Worm (Caenorhabditis elegans) whole organism, L2 larva: ENCODE data around the gene ztf-28.
"Not testable (repeated sequence)": the region's sequence is repeated elsewhere in the genome, so short reads cannot be mapped to it uniquely, and the experiment has no call there.

Source experiments
- C34F6.9 ChIP-seq: fragments of 150-350 bp; optimal IDR thresholded peaks from 2 replicates; lab custom pipeline; 2014; ENCODE audit warnings: missing biosample characterization, missing genetic modification characterization
- F13H6.1 ChIP-seq: sonication (generic microtip); optimal IDR thresholded peaks from 2 replicates; lab custom pipeline; 2016; ENCODE audit warnings: missing genetic modification characterization, missing compliant biosample characterization
- R02D3.7 ChIP-seq: fragments of 150-350 bp; optimal IDR thresholded peaks from 2 replicates; lab custom pipeline; 2014; ENCODE audit warnings: missing biosample characterization, missing genetic modification characterization
- Y55F3AM.14 ChIP-seq: fragments of 200-800 bp; sonication (Bioruptor generic); optimal IDR thresholded peaks from 2 replicates; lab custom pipeline; 2018; ENCODE audit warnings: mild to moderate bottlenecking, missing genetic modification characterization, missing compliant biosample characterization
- ZK546.5 ChIP-seq: sonication (generic microtip); optimal IDR thresholded peaks from 2 replicates; lab custom pipeline; 2017; ENCODE audit warnings: missing biosample characterization, missing genetic modification characterization
- aly-2 ChIP-seq: fragments of 150-350 bp; optimal IDR thresholded peaks from 2 replicates; lab custom pipeline; 2014; ENCODE audit warnings: missing biosample characterization, missing genetic modification characterization
- blmp-1 ChIP-seq: sonication (generic microtip); optimal IDR thresholded peaks from 2 replicates; lab custom pipeline; 2017; ENCODE audit warnings: missing genetic modification characterization, mild to moderate bottlenecking, missing compliant biosample characterization, antibody characterized with exemption, moderate library complexity; ENCODE audit not compliant: insufficient read depth
- ceh-16 ChIP-seq: fragments of 150-350 bp; optimal IDR thresholded peaks from 2 replicates; lab custom pipeline; 2014; ENCODE audit warnings: missing biosample characterization, missing genetic modification characterization
- ceh-82 ChIP-seq: fragments of 150-350 bp; optimal IDR thresholded peaks from 2 replicates; lab custom pipeline; 2014; ENCODE audit warnings: missing biosample characterization, missing genetic modification characterization
- crh-2 ChIP-seq: sonication (generic microtip); optimal IDR thresholded peaks from 2 replicates; lab custom pipeline; 2017; ENCODE audit warnings: missing biosample characterization, missing genetic modification characterization
- dmd-4 ChIP-seq: sonication (generic microtip); optimal IDR thresholded peaks from 2 replicates; lab custom pipeline; 2017; ENCODE audit warnings: missing biosample characterization, missing genetic modification characterization
- elt-1 ChIP-seq: fragments of 150-350 bp; optimal IDR thresholded peaks from 2 replicates; lab custom pipeline; 2014; ENCODE audit warnings: missing biosample characterization, missing genetic modification characterization
- elt-3 ChIP-seq: sonication (generic microtip); optimal IDR thresholded peaks from 2 replicates; lab custom pipeline; 2017; ENCODE audit warnings: missing biosample characterization, missing genetic modification characterization
- fos-1 ChIP-seq: fragments of 150-350 bp; optimal IDR thresholded peaks from 2 replicates; lab custom pipeline; 2014; ENCODE audit warnings: missing biosample characterization, missing genetic modification characterization
- lin-13 ChIP-seq: fragments of 150-350 bp; optimal IDR thresholded peaks from 2 replicates; lab custom pipeline; 2014; ENCODE audit warnings: missing biosample characterization, missing genetic modification reagents, missing genetic modification characterization
- mab-5 ChIP-seq: fragments of 150-350 bp; optimal IDR thresholded peaks from 2 replicates; lab custom pipeline; 2014; ENCODE audit warnings: missing biosample characterization, missing genetic modification characterization
- mbf-1 ChIP-seq: sonication (generic microtip); optimal IDR thresholded peaks from 2 replicates; lab custom pipeline; 2017; ENCODE audit warnings: missing biosample characterization, missing genetic modification characterization
- mdl-1 ChIP-seq, 2 experiments: fragments of 150-350 bp in 1 of 2; sonication (generic microtip) in 1 of 2; optimal IDR thresholded peaks; 2 replicates each; lab custom pipeline; 2017; ENCODE audit warnings: missing biosample characterization in 2 of 2, missing genetic modification characterization in 2 of 2
- nhr-129 ChIP-seq: fragments of 150-350 bp; optimal IDR thresholded peaks from 2 replicates; lab custom pipeline; 2014; ENCODE audit warnings: missing biosample characterization, missing genetic modification characterization
- nhr-23 ChIP-seq: fragments of 150-350 bp; optimal IDR thresholded peaks from 2 replicates; lab custom pipeline; 2014; ENCODE audit warnings: missing biosample characterization, missing genetic modification reagents, missing genetic modification characterization
- nhr-237 ChIP-seq: fragments of 150-350 bp; optimal IDR thresholded peaks from 2 replicates; lab custom pipeline; 2014; ENCODE audit warnings: missing biosample characterization, missing genetic modification characterization
- nhr-25 ChIP-seq: fragments of 150-350 bp; sonication (generic microtip); optimal IDR thresholded peaks from 3 replicates; lab custom pipeline; 2014; ENCODE audit warnings: missing biosample characterization, missing genetic modification characterization
- nhr-6 ChIP-seq: fragments of 150-350 bp; optimal IDR thresholded peaks from 2 replicates; lab custom pipeline; 2014; ENCODE audit warnings: missing biosample characterization, missing genetic modification characterization
- peb-1 ChIP-seq: fragments of 150-350 bp; optimal IDR thresholded peaks from 2 replicates; lab custom pipeline; 2014; ENCODE audit warnings: missing biosample characterization, missing genetic modification characterization
- sma-3 ChIP-seq: sonication (generic microtip); optimal IDR thresholded peaks from 2 replicates; lab custom pipeline; 2016; ENCODE audit warnings: missing genetic modification reagents, missing genetic modification characterization, missing compliant biosample characterization
- sma-9 ChIP-seq, 2 experiments: fragments of 150-350 bp in 1 of 2; sonication (generic microtip) in 1 of 2; optimal IDR thresholded peaks; 2 replicates each; lab custom pipeline; 2014 to 2016; ENCODE audit warnings: missing genetic modification characterization in 2 of 2, mild to moderate bottlenecking in 1 of 2, missing biosample characterization in 1 of 2, missing compliant biosample characterization in 1 of 2, missing genetic modification reagents in 1 of 2, moderate library complexity in 1 of 2
- snpc-4 ChIP-seq: fragments of 150-350 bp; optimal IDR thresholded peaks from 2 replicates; lab custom pipeline; 2014; ENCODE audit warnings: missing biosample characterization, missing genetic modification characterization
- unc-39 ChIP-seq: fragments of 150-350 bp; optimal IDR thresholded peaks from 2 replicates; lab custom pipeline; 2014; ENCODE audit warnings: missing biosample characterization, missing genetic modification characterization
- unc-62 ChIP-seq: fragments of 150-350 bp; optimal IDR thresholded peaks from 2 replicates; lab custom pipeline; 2014; ENCODE audit warnings: missing biosample characterization, missing genetic modification reagents, missing genetic modification characterization
- zag-1 ChIP-seq: fragments of 150-350 bp; optimal IDR thresholded peaks from 2 replicates; lab custom pipeline; 2014; ENCODE audit warnings: missing biosample characterization, missing genetic modification characterization
- ztf-1 ChIP-seq: fragments of 200-800 bp; sonication (Bioruptor generic); conservative IDR thresholded peaks from 2 replicates; pipeline ENCODE4 v1.3.6; 2022; ENCODE audit warnings: missing genetic modification characterization, missing compliant biosample characterization
- ztf-11 ChIP-seq: sonication (generic microtip); optimal IDR thresholded peaks from 2 replicates; lab custom pipeline; 2017; ENCODE audit warnings: missing biosample characterization, missing genetic modification characterization
- ztf-4 ChIP-seq: fragments of 150-350 bp; optimal IDR thresholded peaks from 2 replicates; lab custom pipeline; 2014; ENCODE audit warnings: missing biosample characterization, missing genetic modification characterization

The ztf-28 gene

ce11 chrV:2090321-2090720 lies at the start of gene ztf-28:
TSS of gene ztf-28 (plus strand) at chrV:2090669.
- not testable (repeated sequence) for TF ChIP-seq ztf-4 (tag; lab: Kevin White, UChicago); peb-1; sma-3 (GFP tag; lab: Kevin White, UChicago)

DNA sequence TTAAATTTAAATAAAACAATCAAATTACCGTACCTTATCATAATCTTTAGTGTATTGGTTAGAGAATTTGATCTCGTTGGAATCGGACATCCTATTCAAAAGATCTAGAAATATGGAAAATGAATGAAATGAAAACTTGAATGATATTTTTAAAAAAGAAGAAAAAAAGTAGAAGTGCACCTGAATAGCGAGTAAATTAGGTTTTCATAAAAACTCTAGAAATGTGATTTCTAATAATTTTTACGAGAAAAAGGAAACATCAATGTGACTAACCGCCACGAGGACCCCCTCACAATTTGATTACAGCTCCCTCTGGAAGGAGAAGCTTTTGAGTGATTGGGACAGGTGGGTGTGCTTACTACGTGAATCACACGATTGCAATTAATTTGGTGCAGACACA lies 44.5 kb upstream of the ztf-28 start, which contains the start of gene Y40B10A.5:
Gene Y40B10A.5, minus strand, starts transcription at position 101 of the 400 bp plus-strand sequence.
- TF ChIP-seq F13H6.1 (tag; lab: Kevin White, UChicago) = no peak
- TF ChIP-seq dmd-4 (tag; lab: Kevin White, UChicago) = no peak
- no peak for TF ChIP-seq nhr-129 (tag; lab: Kevin White, UChicago)
- TF ChIP-seq crh-2 (tag; lab: Kevin White, UChicago) = no peak
- no peak for TF ChIP-seq mdl-1 (tag; optimal IDR thresholded peaks at IDR 0.05; lab: Kevin White, UChicago)
- no peak for TF ChIP-seq mab-5 (tag; lab: Kevin White, UChicago)
- TF ChIP-seq unc-62 (GFP tag; lab: Kevin White, UChicago) = no peak
- TF ChIP-seq ceh-82 (tag; lab: Kevin White, UChicago) = no peak
- no peak for TF ChIP-seq sma-9 (GFP tag; optimal IDR thresholded peaks at IDR 0.05; lab: Kevin White, UChicago)
- TF ChIP-seq sma-9 (tag; optimal IDR thresholded peaks at IDR 0.05; lab: Kevin White, UChicago) = no peak
- TF ChIP-seq nhr-6 (tag; lab: Kevin White, UChicago) = no peak

DNA sequence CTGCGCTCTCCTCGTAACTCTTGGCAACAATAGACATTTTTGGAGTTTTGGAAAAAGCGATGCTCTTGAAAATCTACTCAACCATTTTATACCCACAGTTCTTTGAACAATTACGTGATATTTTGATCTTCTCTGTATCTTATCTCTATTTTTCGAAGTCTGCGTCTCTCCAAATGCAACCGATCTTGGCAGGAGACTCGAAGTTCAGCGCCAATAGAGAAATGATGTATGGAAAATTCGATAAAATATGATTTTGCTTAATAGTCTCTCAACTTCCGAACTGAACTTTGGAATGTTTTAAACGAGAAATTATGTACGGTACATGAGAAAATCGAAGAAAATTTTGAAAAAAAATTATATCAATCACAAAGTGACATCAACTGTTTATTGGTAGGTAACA lies 40.3 kb upstream of the ztf-28 start, which contains the start of gene comt-4:
Gene comt-4, minus strand, starts transcription at position 50 of the 400 bp plus-strand sequence.
- TF ChIP-seq fos-1 (tag; lab: Kevin White, UChicago) (peak; percentile 4), mdl-1 (tag; optimal IDR thresholded peaks at IDR 0.05; lab: Kevin White, UChicago) (no peak), sma-9 (GFP tag; optimal IDR thresholded peaks at IDR 0.05; lab: Kevin White, UChicago) (peak; percentile 71), sma-9 (tag; optimal IDR thresholded peaks at IDR 0.05; lab: Kevin White, UChicago) (no peak), unc-39 (tag; lab: Kevin White, UChicago) (no peak), snpc-4 (tag; lab: Kevin White, UChicago) (no peak), crh-2 (tag; lab: Kevin White, UChicago) (no peak), ztf-11 (tag; lab: Kevin White, UChicago) (no peak), aly-2 (tag; lab: Kevin White, UChicago) (no peak), elt-1 (no peak)

DNA sequence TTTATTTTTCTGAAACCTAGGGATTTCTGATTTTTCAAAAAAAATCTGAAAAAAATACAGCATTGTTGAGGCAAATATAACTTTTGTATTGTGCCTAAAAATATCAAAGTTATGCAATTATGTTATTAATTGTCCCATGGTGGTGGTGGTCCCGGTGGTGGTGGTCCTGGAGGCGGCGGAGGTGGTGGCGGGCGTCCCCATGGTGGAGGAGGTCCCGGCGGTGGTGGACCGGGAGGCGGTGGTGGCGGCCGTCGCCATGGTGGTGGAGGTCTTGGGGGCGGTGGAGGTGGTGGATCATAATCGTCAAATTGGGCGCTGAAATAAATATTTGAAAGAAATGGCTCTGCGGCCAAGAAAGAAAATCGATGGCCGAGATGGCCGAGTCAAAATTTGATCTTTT lies 39.7 kb upstream of the ztf-28 start:
- TF ChIP-seq mbf-1 (tag; lab: Kevin White, UChicago) = no peak

- TF ChIP-seq fos-1 (tag; lab: Kevin White, UChicago) = no peak
- TF ChIP-seq ztf-4 (tag; lab: Kevin White, UChicago) = no peak
- TF ChIP-seq ceh-16 (tag; lab: Kevin White, UChicago) = no peak
- no peak for TF ChIP-seq nhr-237
- no peak for TF ChIP-seq elt-3 (tag; lab: Kevin White, UChicago)
- TF ChIP-seq blmp-1 (tag; lab: Kevin White, UChicago) = no peak
- no peak for TF ChIP-seq zag-1 (tag; lab: Kevin White, UChicago)
- no peak for TF ChIP-seq sma-3 (GFP tag; lab: Kevin White, UChicago)
- no peak for TF ChIP-seq peb-1
- TF ChIP-seq Y55F3AM.14 (GFP tag; lab: Kevin White, UChicago) = no peak
- TF ChIP-seq R02D3.7 = no peak
- TF ChIP-seq lin-13 (GFP tag; lab: Kevin White, UChicago) = no peak
- no peak for TF ChIP-seq snpc-4 (tag; lab: Kevin White, UChicago)
- TF ChIP-seq unc-62 (GFP tag; lab: Kevin White, UChicago) = no peak
- TF ChIP-seq nhr-23 (tag; lab: Kevin White, UChicago) = no peak
- no peak for TF ChIP-seq C34F6.9 (tag; lab: Kevin White, UChicago)
- no peak for TF ChIP-seq ZK546.5
- no peak for TF ChIP-seq nhr-25 (tag; lab: Kevin White, UChicago)
- TF ChIP-seq ztf-1 (GFP tag; lab: Robert Waterston, UW) = no peak
- TF ChIP-seq ztf-11 (tag; lab: Kevin White, UChicago) = no peak
Observed at ce11 chrV:2051507-2051906, 39.0 kb upstream of the ztf-28 start, which contains the start of gene Y40B10A.11. TSS of gene Y40B10A.11 (minus strand) at chrV:2051607.
